Fruit fly (Drosophila melanogaster) Kc167 (cell line): ENCODE data around the gene CG7322.

ENCODE experiments used
- Myc ChIP-seq: fragments of >200 bp; optimal IDR thresholded peaks from 2 replicates; lab custom pipeline; 2017; ENCODE audit warnings: missing external identifiers
- psq ChIP-seq: fragments of >200 bp; optimal IDR thresholded peaks from 2 replicates; lab custom pipeline; 2017; ENCODE audit warnings: missing external identifiers

dm6 chrX:18893433-18893832 lies 35.9 kb upstream of the CG7322 start, which contains the start of gene Flacc:
- no peak for TF ChIP-seq psq
- TF ChIP-seq Myc (lab: Kevin White, UChicago) = no peak
